Worm (Caenorhabditis elegans): Measurements from ENCODE around the gene K10G6.9.

K10G6.9 gene

DNA sequence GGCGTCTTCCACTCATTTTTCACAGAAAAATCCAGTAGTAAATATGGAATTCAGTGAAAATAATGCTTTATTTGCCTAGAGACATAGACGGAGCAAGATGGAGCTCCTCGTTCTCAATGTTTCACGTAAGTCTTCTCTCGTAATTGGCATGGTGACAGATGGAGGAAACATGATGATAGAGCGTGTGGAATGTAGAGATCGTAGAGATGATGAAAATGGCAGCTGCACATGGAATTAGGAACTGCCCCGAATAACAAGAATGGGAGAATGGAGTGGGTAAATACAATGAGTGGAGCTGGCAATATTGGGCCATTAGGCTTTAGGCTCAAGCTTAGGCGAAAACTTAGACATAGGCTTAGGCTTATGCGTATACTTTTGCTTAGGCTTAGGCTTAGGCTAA is 2.9 kb downstream of the K10G6.9 start, which contains the start of gene cank-26:
Gene cank-26, minus strand, starts transcription at position 113 of the 400 bp plus-strand sequence.
- TF ChIP-seq ceh-36 (tag; optimal IDR thresholded peaks at IDR 0.05) (no peak), ceh-13 (GFP tag; optimal IDR thresholded peaks at IDR 0.05) (no peak), ets-7 (tag; optimal IDR thresholded peaks at IDR 0.05) (no peak), flt-1 (GFP tag; IDR thresholded peaks at IDR 0.05) (no peak), tbx-11 (GFP tag; IDR thresholded peaks at IDR 0.05) (no peak), hmg-4 (GFP tag; optimal IDR thresholded peaks at IDR 0.05) (no peak), tbx-37 (GFP tag; conservative IDR thresholded peaks at IDR 0.05) (no peak), sea-1 (GFP tag; conservative IDR thresholded peaks at IDR 0.05) (no peak), ama-1 (optimal IDR thresholded peaks at IDR 0.05) (no peak)

DNA sequence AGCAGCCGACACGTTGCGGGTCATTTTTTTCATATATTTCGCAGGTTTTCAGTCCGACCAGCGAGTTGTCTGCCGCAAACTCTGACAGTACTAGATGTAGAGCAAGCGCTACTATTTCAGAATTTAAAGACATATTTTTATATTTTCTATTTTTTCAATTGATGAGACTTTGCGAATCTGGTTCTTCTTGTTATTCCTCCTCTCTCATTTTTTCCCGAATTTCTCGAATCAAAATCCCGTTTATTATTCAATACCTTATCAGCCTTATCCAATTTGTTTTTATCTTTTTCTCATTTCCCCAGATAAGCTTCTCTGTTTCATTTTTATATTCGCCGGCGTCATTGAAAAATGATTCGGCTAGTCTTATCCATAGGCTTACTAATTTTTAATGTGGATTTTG is 3.9 kb downstream of the K10G6.9 start, which contains the start of gene dos-2:
Gene dos-2, plus strand, starts transcription at position 301 of the 400 bp plus-strand sequence.
- no peak for TF ChIP-seq scrt-1 (GFP tag; IDR thresholded peaks at IDR 0.05)
- TF ChIP-seq aly-1 (tag; optimal IDR thresholded peaks at IDR 0.05) = no peak
- TF ChIP-seq ets-7 (tag; optimal IDR thresholded peaks at IDR 0.05) = no peak
- no peak for TF ChIP-seq hnd-1 (tag; optimal IDR thresholded peaks at IDR 0.05)
- TF ChIP-seq ceh-13 (GFP tag; optimal IDR thresholded peaks at IDR 0.05) = no peak
- no peak for TF ChIP-seq B0310.2 (tag; optimal IDR thresholded peaks at IDR 0.05)
- no peak for TF ChIP-seq ceh-36 (tag; optimal IDR thresholded peaks at IDR 0.05)
- TF ChIP-seq hmbx-1 (tag; optimal IDR thresholded peaks at IDR 0.05) = no peak
- TF ChIP-seq tra-4 (tag; optimal IDR thresholded peaks at IDR 0.05) = no peak

DNA sequence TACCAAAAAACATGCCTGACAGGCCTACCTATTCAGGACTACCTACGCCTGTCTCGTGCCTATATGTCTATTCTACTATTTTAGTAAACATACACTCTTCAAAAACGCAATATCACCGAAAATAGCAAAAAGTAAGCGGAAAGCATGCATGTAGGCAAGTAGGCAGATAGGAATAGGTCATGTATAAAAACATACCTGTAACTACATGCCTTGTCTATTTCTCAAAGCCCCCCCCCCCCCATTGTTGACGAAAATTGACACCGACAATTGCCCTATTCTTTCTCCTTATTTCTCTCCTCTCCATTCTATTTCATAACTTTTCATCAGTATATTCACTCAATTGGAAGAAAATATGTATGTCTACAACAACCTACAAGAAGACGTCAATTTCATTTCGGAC is 6.1 kb downstream of the K10G6.9 start:
- TF ChIP-seq hmbx-1 (tag; optimal IDR thresholded peaks at IDR 0.05) (no peak), pes-1 (GFP tag; IDR thresholded peaks at IDR 0.05) (no peak), hmg-4 (GFP tag; optimal IDR thresholded peaks at IDR 0.05) (no peak), tbx-11 (GFP tag; IDR thresholded peaks at IDR 0.05) (no peak)

DNA sequence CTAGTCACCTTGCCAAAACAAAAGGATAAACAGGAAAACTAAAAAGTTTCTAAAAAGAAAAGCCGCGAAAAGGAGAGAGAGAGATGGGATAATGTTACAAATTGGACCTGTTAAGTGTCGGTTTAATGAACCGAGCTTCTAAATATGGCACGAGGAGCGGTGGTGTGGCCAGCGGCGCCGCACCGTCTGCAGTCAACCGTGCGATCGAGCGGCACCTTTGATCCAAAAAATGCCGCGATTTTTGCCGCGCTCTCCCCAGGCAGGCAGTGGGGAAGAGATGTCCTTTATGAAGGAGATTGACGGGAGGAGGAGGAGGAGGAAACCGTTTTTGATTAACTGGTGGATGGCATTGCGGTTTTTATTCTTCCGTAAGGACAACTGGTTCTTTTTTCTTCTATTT is 8.3 kb downstream of the K10G6.9 start:
- TF ChIP-seq ceh-13 (GFP tag; optimal IDR thresholded peaks at IDR 0.05) = no peak
- no peak for TF ChIP-seq ceh-36 (tag; optimal IDR thresholded peaks at IDR 0.05)
- no peak for TF ChIP-seq aly-1 (tag; optimal IDR thresholded peaks at IDR 0.05)
- no peak for TF ChIP-seq B0310.2 (tag; optimal IDR thresholded peaks at IDR 0.05)
- TF ChIP-seq scrt-1 (GFP tag; IDR thresholded peaks at IDR 0.05) = no peak
- TF ChIP-seq sea-1 (GFP tag; conservative IDR thresholded peaks at IDR 0.05) = no peak
- TF ChIP-seq flt-1 (GFP tag; IDR thresholded peaks at IDR 0.05) = no peak
- no peak for TF ChIP-seq tra-4 (tag; optimal IDR thresholded peaks at IDR 0.05)
- no peak for TF ChIP-seq tbx-37 (GFP tag; conservative IDR thresholded peaks at IDR 0.05)
- TF ChIP-seq hmbx-1 (tag; optimal IDR thresholded peaks at IDR 0.05) = no peak
- no peak for TF ChIP-seq pes-1 (GFP tag; IDR thresholded peaks at IDR 0.05)

DNA sequence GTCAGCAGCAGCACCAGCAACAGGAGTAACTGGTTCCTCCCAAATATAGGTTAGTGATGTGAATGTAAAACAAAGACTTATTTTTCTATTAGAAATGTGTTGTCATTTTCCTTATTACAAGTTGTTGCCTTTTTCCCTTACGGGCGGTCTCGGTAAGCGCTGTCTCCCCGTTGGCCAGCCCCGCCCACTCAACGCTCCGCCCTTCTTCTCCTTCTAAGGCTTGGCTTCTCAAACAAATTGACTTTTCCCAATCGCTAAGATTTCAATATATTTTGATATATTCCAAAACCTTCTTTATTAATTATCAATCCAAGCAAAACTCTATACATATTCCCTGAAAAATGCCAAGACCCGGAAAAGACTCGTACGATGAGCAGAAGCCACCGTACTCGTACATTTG is 10.3 kb downstream of the K10G6.9 start, which contains the start of gene lin-31:
Gene lin-31, plus strand, starts transcription at position 237 of the 400 bp plus-strand sequence.
- TF ChIP-seq pes-1 (GFP tag; IDR thresholded peaks at IDR 0.05) (no peak), sea-1 (GFP tag; conservative IDR thresholded peaks at IDR 0.05) (no peak), B0310.2 (tag; optimal IDR thresholded peaks at IDR 0.05) (no peak), ets-7 (tag; optimal IDR thresholded peaks at IDR 0.05) (no peak), scrt-1 (GFP tag; IDR thresholded peaks at IDR 0.05) (no peak), flt-1 (GFP tag; IDR thresholded peaks at IDR 0.05) (no peak), ama-1 (optimal IDR thresholded peaks at IDR 0.05) (no peak), aly-1 (tag; optimal IDR thresholded peaks at IDR 0.05) (no peak), ceh-13 (GFP tag; optimal IDR thresholded peaks at IDR 0.05) (no peak), tbx-37 (GFP tag; conservative IDR thresholded peaks at IDR 0.05) (no peak), hmbx-1 (tag; optimal IDR thresholded peaks at IDR 0.05) (no peak), ceh-36 (tag; optimal IDR thresholded peaks at IDR 0.05) (no peak), F13C5.2 (tag; optimal IDR thresholded peaks at IDR 0.05) (no peak), hnd-1 (tag; optimal IDR thresholded peaks at IDR 0.05) (no peak), tra-4 (tag; optimal IDR thresholded peaks at IDR 0.05) (no peak), tbx-11 (GFP tag; IDR thresholded peaks at IDR 0.05) (no peak), hmg-4 (GFP tag; optimal IDR thresholded peaks at IDR 0.05) (no peak)

DNA sequence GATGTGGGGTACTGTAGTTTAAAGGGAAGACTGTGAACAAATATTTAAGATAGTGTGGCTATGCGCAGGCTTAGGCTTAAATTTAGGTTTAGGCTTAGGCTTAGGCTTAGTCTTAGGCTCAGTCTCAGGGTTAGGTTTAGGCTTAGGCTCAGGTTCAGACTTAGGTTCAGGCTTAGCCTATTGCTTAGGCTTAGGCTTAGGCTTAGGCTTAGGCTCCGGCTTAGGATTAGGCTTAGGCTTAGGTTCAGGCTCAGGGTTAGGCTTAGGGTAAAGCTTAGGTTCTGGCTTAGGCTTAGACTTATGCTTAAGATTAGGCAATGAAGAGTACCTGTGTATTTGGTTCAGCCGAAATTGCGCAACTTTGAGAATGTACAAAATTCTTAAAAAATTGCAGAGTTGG is 12.2 kb downstream of the K10G6.9 start:
- TF ChIP-seq ceh-36 (tag; optimal IDR thresholded peaks at IDR 0.05) (peak; percentile 88), hmg-4 (GFP tag; optimal IDR thresholded peaks at IDR 0.05) (no peak)

DNA sequence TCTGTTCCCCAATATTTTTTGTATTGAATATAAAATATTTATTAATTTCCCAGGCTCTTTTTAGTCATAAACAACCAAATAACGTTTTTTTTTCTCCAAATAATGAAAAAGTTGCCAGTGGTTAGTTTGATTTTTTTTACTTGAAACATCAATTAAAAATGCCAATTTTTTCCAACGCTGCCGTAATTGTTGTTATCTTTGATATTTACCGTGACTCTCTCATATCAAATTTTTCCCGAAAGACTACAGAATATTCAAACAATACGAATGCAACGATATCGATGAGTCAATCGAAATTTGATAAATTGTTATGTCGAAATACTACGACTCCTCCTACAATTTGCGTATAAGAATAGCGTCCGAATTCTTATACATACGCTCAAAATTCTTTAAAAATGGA is 14.8 kb downstream of the K10G6.9 start, which contains the start of gene K10G6.5:
Gene K10G6.5, plus strand, starts transcription at position 345 of the 400 bp plus-strand sequence.
- TF ChIP-seq ets-7 (tag; optimal IDR thresholded peaks at IDR 0.05) = no peak

DNA sequence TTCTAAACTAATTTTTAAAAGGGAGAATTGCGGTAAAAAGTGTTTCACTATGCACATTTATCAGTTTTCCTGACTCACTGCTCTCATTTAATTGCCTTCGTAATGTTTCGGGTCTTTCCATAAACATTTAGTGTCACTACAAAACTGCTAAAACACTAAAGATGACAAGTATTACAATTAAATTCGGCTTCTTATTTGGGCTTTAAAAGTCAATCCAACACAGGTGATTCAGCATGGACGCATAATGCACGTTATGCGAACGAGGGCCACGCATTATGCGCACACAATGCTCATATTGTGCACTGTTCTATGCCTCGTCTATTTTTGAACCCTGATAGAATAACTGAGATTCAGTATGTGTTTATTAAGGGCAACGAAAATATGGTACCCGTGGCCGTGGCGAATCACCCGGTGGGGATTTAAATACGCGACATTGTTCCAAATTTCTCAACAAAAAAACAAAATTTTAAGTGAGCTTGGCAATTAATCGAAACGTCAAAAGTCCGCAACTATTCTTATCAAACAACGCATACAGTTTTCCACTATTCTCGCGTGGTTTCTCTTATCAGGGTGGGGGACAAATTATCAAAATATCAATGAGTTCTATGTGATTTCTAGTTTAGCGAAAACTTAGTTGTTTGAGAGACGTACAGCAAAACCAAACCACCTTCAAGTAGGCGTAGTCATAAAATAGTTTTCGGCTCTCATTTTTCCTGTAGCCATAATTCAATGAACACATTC is 17.7 kb downstream of the K10G6.9 start, which contains the start of gene Y14H12A.2:
Gene Y14H12A.2, minus strand, starts transcription at position 51 of the 741 bp plus-strand sequence.
- TF ChIP-seq sea-1 (GFP tag; conservative IDR thresholded peaks at IDR 0.05) (no peak), pes-1 (GFP tag; IDR thresholded peaks at IDR 0.05) (no peak), hnd-1 (tag; optimal IDR thresholded peaks at IDR 0.05) (no peak), scrt-1 (GFP tag; IDR thresholded peaks at IDR 0.05) (no peak), hmg-4 (GFP tag; optimal IDR thresholded peaks at IDR 0.05) (no peak), tra-4 (tag; optimal IDR thresholded peaks at IDR 0.05) (no peak)
